Worm (Caenorhabditis elegans) whole organism, L3 larva: ENCODE measurements around the gene K08D10.14.

Experiments used
- ZK546.5 ChIP-seq: sonication (generic microtip); optimal IDR thresholded peaks from 2 replicates; lab custom pipeline; 2017; ENCODE audit warnings: missing biosample characterization, missing genetic modification characterization
- aly-2 ChIP-seq: fragments of 150-350 bp; optimal IDR thresholded peaks from 2 replicates; lab custom pipeline; 2014; ENCODE audit warnings: missing biosample characterization, missing genetic modification characterization
- ama-1 ChIP-seq: fragments of 150-350 bp; optimal IDR thresholded peaks from 2 replicates; lab custom pipeline; 2018
- ceh-16 ChIP-seq: sonication (generic microtip); optimal IDR thresholded peaks from 2 replicates; lab custom pipeline; 2017; ENCODE audit warnings: missing biosample characterization, missing genetic modification characterization
- daf-12 ChIP-seq: fragments of 150-350 bp; optimal IDR thresholded peaks from 2 replicates; lab custom pipeline; 2014; ENCODE audit warnings: missing biosample characterization, missing genetic modification reagents, missing genetic modification characterization
- elt-2 ChIP-seq: sonication (generic microtip); optimal IDR thresholded peaks from 2 replicates; lab custom pipeline; 2016; ENCODE audit warnings: missing genetic modification reagents, mild to moderate bottlenecking, missing genetic modification characterization, missing compliant biosample characterization
- elt-3 ChIP-seq, 3 experiments: fragments of 150-350 bp in 1 of 3; sonication (generic microtip) in 2 of 3; optimal IDR thresholded peaks; 2 replicates in 2 of 3; 4 replicates in 1 of 3; lab custom pipeline; 2014 to 2017; ENCODE audit warnings: missing biosample characterization in 3 of 3, missing genetic modification characterization in 3 of 3
- eor-1 ChIP-seq, 2 experiments: fragments of 150-350 bp; optimal IDR thresholded peaks; 2 replicates each; lab custom pipeline; 2014 to 2018; ENCODE audit warnings: missing biosample characterization in 2 of 2, missing genetic modification characterization in 2 of 2
- fkh-10 ChIP-seq: sonication (generic microtip); optimal IDR thresholded peaks from 2 replicates; lab custom pipeline; 2017; ENCODE audit warnings: missing biosample characterization, missing genetic modification reagents, missing genetic modification characterization
- fkh-2 ChIP-seq: fragments of 150-350 bp; optimal IDR thresholded peaks from 2 replicates; lab custom pipeline; 2014; ENCODE audit warnings: missing biosample characterization, missing genetic modification reagents, missing genetic modification characterization
- jun-1 ChIP-seq: fragments of 150-350 bp; optimal IDR thresholded peaks from 2 replicates; lab custom pipeline; 2014; ENCODE audit warnings: missing biosample characterization, missing genetic modification reagents, missing genetic modification characterization
- lin-15B ChIP-seq: fragments of 150-350 bp; optimal IDR thresholded peaks from 2 replicates; lab custom pipeline; 2014; ENCODE audit warnings: missing biosample characterization, missing genetic modification characterization
- lsy-12 ChIP-seq: sonication (generic microtip); optimal IDR thresholded peaks from 2 replicates; lab custom pipeline; 2016; ENCODE audit warnings: mild to moderate bottlenecking, missing genetic modification characterization, missing compliant biosample characterization
- mdl-1 ChIP-seq: fragments of 150-350 bp; optimal IDR thresholded peaks from 2 replicates; lab custom pipeline; 2014; ENCODE audit warnings: missing biosample characterization, missing genetic modification characterization
- nhr-11 ChIP-seq: fragments of 150-350 bp; optimal IDR thresholded peaks from 2 replicates; lab custom pipeline; 2014; ENCODE audit warnings: missing biosample characterization, missing genetic modification characterization
- nhr-12 ChIP-seq: fragments of 150-350 bp; optimal IDR thresholded peaks from 2 replicates; lab custom pipeline; 2014; ENCODE audit warnings: missing biosample characterization, missing genetic modification characterization
- nhr-23 ChIP-seq: fragments of 150-350 bp; optimal IDR thresholded peaks from 2 replicates; lab custom pipeline; 2014; ENCODE audit warnings: missing biosample characterization, missing genetic modification reagents, missing genetic modification characterization
- nhr-237 ChIP-seq: fragments of 150-350 bp; optimal IDR thresholded peaks from 2 replicates; lab custom pipeline; 2014; ENCODE audit warnings: missing biosample characterization, missing genetic modification characterization
- nhr-25 ChIP-seq: sonication (generic microtip); optimal IDR thresholded peaks from 2 replicates; lab custom pipeline; 2017; ENCODE audit warnings: missing biosample characterization, missing genetic modification characterization
- nhr-28 ChIP-seq: fragments of 150-350 bp; optimal IDR thresholded peaks from 2 replicates; lab custom pipeline; 2014; ENCODE audit warnings: missing biosample characterization, missing genetic modification characterization
- nhr-43 ChIP-seq: sonication (generic microtip); optimal IDR thresholded peaks from 2 replicates; lab custom pipeline; 2016; ENCODE audit warnings: mild to moderate bottlenecking, missing genetic modification characterization, missing compliant biosample characterization; ENCODE audit not compliant: poor library complexity, severe bottlenecking
- nhr-67 ChIP-seq: fragments of 150-350 bp; optimal IDR thresholded peaks from 2 replicates; lab custom pipeline; 2014; ENCODE audit warnings: missing biosample characterization, missing genetic modification characterization
- nhr-76 ChIP-seq: fragments of 150-350 bp; sonication (generic microtip); optimal IDR thresholded peaks from 5 replicates; lab custom pipeline; 2014; ENCODE audit warnings: missing biosample characterization, missing genetic modification characterization
- nhr-77 ChIP-seq: fragments of 150-350 bp; optimal IDR thresholded peaks from 2 replicates; lab custom pipeline; 2014; ENCODE audit warnings: missing biosample characterization, missing genetic modification characterization
- pha-4 ChIP-seq: fragments of 150-350 bp; optimal IDR thresholded peaks from 2 replicates; lab custom pipeline; 2014; ENCODE audit warnings: missing biosample characterization, missing genetic modification reagents, missing genetic modification characterization
- pqm-1 ChIP-seq: fragments of 150-350 bp; optimal IDR thresholded peaks from 2 replicates; lab custom pipeline; 2017; ENCODE audit warnings: missing biosample characterization, missing genetic modification characterization, inconsistent platforms
- sea-2 ChIP-seq: fragments of 150-350 bp; sonication (generic microtip); optimal IDR thresholded peaks from 4 replicates; lab custom pipeline; 2014; ENCODE audit warnings: missing biosample characterization, missing genetic modification reagents, missing genetic modification characterization
- skn-1 ChIP-seq: fragments of 150-350 bp; optimal IDR thresholded peaks from 2 replicates; lab custom pipeline; 2014; ENCODE audit warnings: missing biosample characterization, missing genetic modification characterization
- snpc-4 ChIP-seq: fragments of 150-350 bp; optimal IDR thresholded peaks from 2 replicates; lab custom pipeline; 2014; ENCODE audit warnings: missing biosample characterization, missing genetic modification characterization
- tbx-2 ChIP-seq: sonication (generic microtip); optimal IDR thresholded peaks from 2 replicates; lab custom pipeline; 2016; ENCODE audit warnings: mild to moderate bottlenecking, missing genetic modification characterization, missing compliant biosample characterization
- unc-39 ChIP-seq: sonication (generic microtip); optimal IDR thresholded peaks from 4 replicates; lab custom pipeline; 2017; ENCODE audit warnings: missing biosample characterization, missing genetic modification characterization
- zag-1 ChIP-seq: fragments of 150-350 bp; optimal IDR thresholded peaks from 2 replicates; lab custom pipeline; 2014; ENCODE audit warnings: missing biosample characterization, missing genetic modification characterization
- ztf-11 ChIP-seq: fragments of 150-350 bp; optimal IDR thresholded peaks from 2 replicates; lab custom pipeline; 2014; ENCODE audit warnings: missing biosample characterization, missing genetic modification characterization

K08D10.14 gene

ce11 chrIV:4150138-4150537, 4.6 kb upstream of the K08D10.14 start:
- TF ChIP-seq elt-2 = peak; percentile 51
- no peak for TF ChIP-seq ama-1 (lab: Kevin White, UChicago)
- TF ChIP-seq, all 47 proteins: peak for 1

- TF ChIP-seq nhr-43 (tag; lab: Kevin White, UChicago) = no peak
- TF ChIP-seq jun-1 (tag; lab: Kevin White, UChicago) = peak; percentile 10
- TF ChIP-seq skn-1 (tag; lab: Kevin White, UChicago) = no peak
- TF ChIP-seq pha-4 (tag; lab: Kevin White, UChicago) = no peak
- peak; percentile 74 for TF ChIP-seq elt-2
- TF ChIP-seq nhr-12 = no peak
These were observed 2.6 kb upstream of the K08D10.14 start, which contains the start of the genes K08D10.10 and R07C12.1 for ce11 chrIV:4152143-4152542. Gene K08D10.10 (plus strand): TSS chrIV:4152235. Gene R07C12.1 (plus strand): TSS chrIV:4152456.

- no peak for TF ChIP-seq elt-3 (tag; optimal IDR thresholded peaks at IDR 0.05; lab: Kevin White, UChicago)
- no peak for TF ChIP-seq fkh-10 (GFP tag; lab: Kevin White, UChicago)
- no peak for TF ChIP-seq fkh-2
- no peak for TF ChIP-seq lsy-12 (tag; lab: Kevin White, UChicago)
- no peak for TF ChIP-seq zag-1 (tag; lab: Kevin White, UChicago)
- TF ChIP-seq nhr-77 (tag; lab: Kevin White, UChicago) = no peak
- no peak for TF ChIP-seq jun-1 (tag; lab: Kevin White, UChicago)
- TF ChIP-seq snpc-4 (tag; lab: Kevin White, UChicago) = no peak
- no peak for TF ChIP-seq nhr-28
- TF ChIP-seq pqm-1 = no peak
- no peak for TF ChIP-seq ztf-11 (tag; lab: Kevin White, UChicago)
These were observed 7.4 kb downstream of the K08D10.14 start, which contains the start of gene scrm-5 for ce11 chrIV:4162121-4162520. Gene scrm-5 (plus strand): TSS chrIV:4162421.

ce11 chrIV:4164392-4164791, 9.7 kb downstream of the K08D10.14 start, which contains the start of gene scrm-8:
Gene scrm-8 (plus strand): TSS chrIV:4164692.
- TF ChIP-seq nhr-28 = no peak

ce11 chrIV:4167296-4167695, 12.6 kb downstream of the K08D10.14 start:
- TF ChIP-seq unc-39 (tag; lab: Kevin White, UChicago) (no peak), nhr-67 (tag; lab: Kevin White, UChicago) (no peak), aly-2 (no peak), nhr-12 (no peak), nhr-76 (tag; lab: Kevin White, UChicago) (no peak), fkh-10 (GFP tag; lab: Kevin White, UChicago) (no peak), nhr-23 (no peak), eor-1 (tag; optimal IDR thresholded peaks at IDR 0.05; lab: Kevin White, UChicago) (no peak), ama-1 (lab: Kevin White, UChicago) (no peak), sea-2 (GFP tag; lab: Kevin White, UChicago) (no peak), jun-1 (tag; lab: Kevin White, UChicago) (no peak), ceh-16 (tag; lab: Kevin White, UChicago) (no peak), lsy-12 (tag; lab: Kevin White, UChicago) (no peak), nhr-11 (tag; lab: Kevin White, UChicago) (no peak), pha-4 (tag; lab: Kevin White, UChicago) (no peak)

- TF ChIP-seq snpc-4 (tag; lab: Kevin White, UChicago) (peak; percentile 75), lin-15B (tag; lab: Kevin White, UChicago) (peak; percentile 87), nhr-43 (tag; lab: Kevin White, UChicago) (no peak), sea-2 (GFP tag; lab: Kevin White, UChicago) (no peak), fkh-2 (no peak), elt-2 (peak; percentile 3), tbx-2 (tag; lab: Kevin White, UChicago) (no peak), nhr-67 (tag; lab: Kevin White, UChicago) (no peak)
These were observed 16.9 kb downstream of the K08D10.14 start, which contains the start of the genes K08D10.13 and rnp-2 for ce11 chrIV:4171531-4172163. Gene K08D10.13 (minus strand): TSS chrIV:4171581. Gene rnp-2 (plus strand): TSS chrIV:4172076.

- TF ChIP-seq nhr-12 = no peak
- no peak for TF ChIP-seq lsy-12 (tag; lab: Kevin White, UChicago)
- TF ChIP-seq mdl-1 (tag; lab: Kevin White, UChicago) = no peak
- no peak for TF ChIP-seq lin-15B (tag; lab: Kevin White, UChicago)
- no peak for TF ChIP-seq aly-2
- no peak for TF ChIP-seq zag-1 (tag; lab: Kevin White, UChicago)
- no peak for TF ChIP-seq nhr-25 (tag; lab: Kevin White, UChicago)
- no peak for TF ChIP-seq nhr-77 (tag; lab: Kevin White, UChicago)
- no peak for TF ChIP-seq fkh-2
- TF ChIP-seq daf-12 (tag; lab: Kevin White, UChicago) = no peak
- TF ChIP-seq nhr-237 = no peak
- TF ChIP-seq nhr-28 = no peak
- TF ChIP-seq nhr-76 (tag; lab: Kevin White, UChicago) = no peak
- TF ChIP-seq ZK546.5 (tag; lab: Kevin White, UChicago) = no peak
These were observed 17.5 kb downstream of the K08D10.14 start for ce11 chrIV:4172242-4172641.
